Fruit fly (Drosophila melanogaster) whole organism, embryonic: ENCODE measurements around the gene CG17786.

Experiments used
- Adf1 ChIP-seq: fragments of 200-800 bp; sonication (Bioruptor generic); IDR thresholded peaks from 2 replicates; pipeline ENCODE4 v1.3.6; 2022; ENCODE audit warnings: missing biosample characterization, missing genetic modification characterization
- Aef1 ChIP-seq: fragments of 200-800 bp; sonication (Bioruptor generic); IDR thresholded peaks from 3 replicates; pipeline ENCODE4 v1.3.6; 2022; ENCODE audit warnings: missing biosample characterization, missing genetic modification characterization
- Atf3 ChIP-seq: fragments of 200-800 bp; sonication (Bioruptor generic); optimal IDR thresholded peaks from 3 replicates; lab custom pipeline; 2016; ENCODE audit warnings: missing biosample characterization, missing genetic modification characterization
- Atf6 ChIP-seq: fragments of 200-800 bp; sonication (Bioruptor generic); IDR thresholded peaks from 2 replicates; pipeline ENCODE4 v1.3.6; 2022; ENCODE audit warnings: missing biosample characterization, missing genetic modification characterization
- CG11085 ChIP-seq: fragments of 200-800 bp; sonication (Bioruptor generic); IDR thresholded peaks from 2 replicates; pipeline ENCODE4 v1.3.6; 2022; ENCODE audit warnings: missing biosample characterization, missing genetic modification characterization
- CG11456 ChIP-seq: fragments of 200-800 bp; sonication (Bioruptor generic); IDR thresholded peaks from 3 replicates; pipeline ENCODE4 v1.3.6; 2022; ENCODE audit warnings: missing biosample characterization, missing genetic modification characterization
- CG12769 ChIP-seq: fragments of 200-800 bp; sonication (Bioruptor generic); optimal IDR thresholded peaks from 2 replicates; lab custom pipeline; 2019; ENCODE audit warnings: missing biosample characterization, mild to moderate bottlenecking, missing genetic modification characterization, moderate library complexity
- CG13287 ChIP-seq: fragments of 200-800 bp; sonication (Bioruptor generic); IDR thresholded peaks from 2 replicates; pipeline ENCODE4 v1.3.6; 2022; ENCODE audit warnings: missing biosample characterization, missing genetic modification characterization; ENCODE audit not compliant: partially characterized antibody
- CG13894 ChIP-seq: fragments of 200-800 bp; sonication (Bioruptor generic); optimal IDR thresholded peaks from 3 replicates; lab custom pipeline; 2018; ENCODE audit warnings: missing biosample characterization, mild to moderate bottlenecking, missing genetic modification characterization, moderate library complexity
- CG14860 ChIP-seq: fragments of 200-800 bp; sonication (Bioruptor generic); IDR thresholded peaks from 3 replicates; pipeline ENCODE4 v1.3.6; 2022; ENCODE audit warnings: missing biosample characterization, missing genetic modification characterization; ENCODE audit not compliant: partially characterized antibody
- CG16779 ChIP-seq: fragments of 200-800 bp; sonication (Bioruptor generic); IDR thresholded peaks from 2 replicates; pipeline ENCODE4 v1.3.6; 2022; ENCODE audit warnings: missing biosample characterization, missing genetic modification characterization
- CG2120 ChIP-seq: fragments of 200-800 bp; sonication (Bioruptor generic); optimal IDR thresholded peaks from 3 replicates; lab custom pipeline; 2016; ENCODE audit warnings: missing biosample characterization, missing genetic modification characterization
- CG2202 ChIP-seq: fragments of 200-800 bp; sonication (Bioruptor generic); optimal IDR thresholded peaks from 2 replicates; lab custom pipeline; 2018; ENCODE audit warnings: missing biosample characterization, mild to moderate bottlenecking, missing genetic modification characterization
- CG3065 ChIP-seq: fragments of 200-800 bp; sonication (Bioruptor generic); optimal IDR thresholded peaks from 2 replicates; lab custom pipeline; 2016; ENCODE audit warnings: missing biosample characterization, missing genetic modification characterization
- CG34422 ChIP-seq: fragments of 200-800 bp; sonication (Bioruptor generic); IDR thresholded peaks from 3 replicates; pipeline ENCODE4 v1.3.6; 2022; ENCODE audit warnings: missing biosample characterization, missing genetic modification characterization
- CG5180 ChIP-seq: fragments of 200-800 bp; sonication (Bioruptor generic); optimal IDR thresholded peaks from 3 replicates; lab custom pipeline; 2017; ENCODE audit warnings: missing biosample characterization, missing genetic modification characterization, mild to moderate bottlenecking, moderate library complexity, missing genetic modification reagents
- CG5953 ChIP-seq: fragments of 200-800 bp; sonication (Bioruptor generic); IDR thresholded peaks from 2 replicates; pipeline ENCODE4 v1.3.6; 2022; ENCODE audit warnings: missing biosample characterization, missing genetic modification characterization
- CG6654 ChIP-seq: fragments of 200-800 bp; sonication (Bioruptor generic); optimal IDR thresholded peaks from 2 replicates; lab custom pipeline; 2017; ENCODE audit warnings: missing biosample characterization, mild to moderate bottlenecking, missing genetic modification characterization
- Dbx ChIP-seq: fragments of 200-800 bp; sonication (Bioruptor generic); IDR thresholded peaks from 3 replicates; pipeline ENCODE4 v1.3.6; 2022; ENCODE audit warnings: missing biosample characterization, missing genetic modification characterization
- Dek ChIP-seq: fragments of 200-800 bp; sonication (Bioruptor generic); optimal IDR thresholded peaks from 3 replicates; lab custom pipeline; 2019; ENCODE audit warnings: missing biosample characterization, mild to moderate bottlenecking, missing genetic modification characterization, moderate library complexity
- H2.0 ChIP-seq: fragments of 200-800 bp; sonication (Bioruptor generic); IDR thresholded peaks from 2 replicates; pipeline ENCODE4 v1.3.6; 2022; ENCODE audit warnings: missing biosample characterization, missing genetic modification characterization
- Hey ChIP-seq: fragments of 200-800 bp; sonication (Bioruptor generic); optimal IDR thresholded peaks from 3 replicates; lab custom pipeline; 2018; ENCODE audit warnings: missing biosample characterization, mild to moderate bottlenecking, missing genetic modification characterization
- MESR4 ChIP-seq: fragments of 200-800 bp; sonication (Bioruptor generic); optimal IDR thresholded peaks from 2 replicates; lab custom pipeline; 2018; ENCODE audit warnings: missing biosample characterization, mild to moderate bottlenecking, missing genetic modification characterization, moderate library complexity
- Med ChIP-seq: fragments of 200-800 bp; sonication (Bioruptor generic); peaks from one replicate; lab custom pipeline; 2016; ENCODE audit warnings: missing biosample characterization, missing genetic modification characterization, mild to moderate bottlenecking, inconsistent platforms, moderate library complexity
- Sin3A ChIP-seq: fragments of >200 bp; optimal IDR thresholded peaks from 2 replicates; lab custom pipeline; 2018
- Sox100B ChIP-seq: fragments of 200-800 bp; sonication (Bioruptor generic); optimal IDR thresholded peaks from 3 replicates; lab custom pipeline; 2018; ENCODE audit warnings: missing biosample characterization, mild to moderate bottlenecking, missing genetic modification characterization
- Sox102F ChIP-seq: fragments of 200-800 bp; sonication (Bioruptor generic); optimal IDR thresholded peaks from 2 replicates; lab custom pipeline; 2018; ENCODE audit warnings: missing biosample characterization, mild to moderate bottlenecking, missing genetic modification characterization, moderate library complexity
- Trl ChIP-seq, 3 experiments: fragments of >200 bp in 2 of 3; fragments of 200-800 bp in 1 of 3; sonication (Bioruptor generic) in 1 of 3; optimal IDR thresholded peaks; 2 replicates in 1 of 3; 3 replicates in 2 of 3; lab custom pipeline; 2016 to 2017; ENCODE audit warnings: missing biosample characterization in 1 of 3, missing genetic modification characterization in 1 of 3
- Vsx1 ChIP-seq: fragments of 200-800 bp; sonication (Bioruptor generic); optimal IDR thresholded peaks from 2 replicates; lab custom pipeline; 2017; ENCODE audit warnings: missing biosample characterization, mild to moderate bottlenecking, missing genetic modification characterization, missing genetic modification reagents
- ab ChIP-seq: fragments of 200-800 bp; sonication (Bioruptor generic); optimal IDR thresholded peaks from 2 replicates; lab custom pipeline; 2016; ENCODE audit warnings: missing biosample characterization, missing genetic modification characterization
- bowl ChIP-seq: fragments of 200-800 bp; sonication (Bioruptor generic); IDR thresholded peaks from 2 replicates; pipeline ENCODE4 v1.3.6; 2022; ENCODE audit warnings: missing biosample characterization, missing genetic modification characterization
- chm ChIP-seq: fragments of 200-800 bp; sonication (Bioruptor generic); IDR thresholded peaks from 2 replicates; pipeline ENCODE4 v1.3.6; 2022; ENCODE audit warnings: missing biosample characterization, missing genetic modification characterization
- da ChIP-seq: fragments of 200-800 bp; sonication (Bioruptor generic); optimal IDR thresholded peaks from 2 replicates; lab custom pipeline; 2016; ENCODE audit warnings: missing biosample characterization, missing genetic modification characterization
- dati ChIP-seq: fragments of 200-800 bp; sonication (Bioruptor generic); IDR thresholded peaks from 2 replicates; pipeline ENCODE4 v1.3.6; 2022; ENCODE audit warnings: missing biosample characterization, missing genetic modification characterization
- fd3F ChIP-seq: fragments of 200-800 bp; sonication (Bioruptor generic); optimal IDR thresholded peaks from 2 replicates; lab custom pipeline; 2018; ENCODE audit warnings: missing biosample characterization, mild to moderate bottlenecking, missing genetic modification characterization, moderate library complexity
- grau ChIP-seq: fragments of 200-800 bp; optimal IDR thresholded peaks from 3 replicates; lab custom pipeline; 2019; ENCODE audit warnings: missing biosample characterization, mild to moderate bottlenecking, missing genetic modification characterization, moderate library complexity
- jumu ChIP-seq: fragments of 200-800 bp; sonication (Bioruptor generic); optimal IDR thresholded peaks from 3 replicates; lab custom pipeline; 2016; ENCODE audit warnings: missing biosample characterization, missing genetic modification characterization
- lbe ChIP-seq: fragments of 200-800 bp; sonication (Bioruptor generic); optimal IDR thresholded peaks from 2 replicates; lab custom pipeline; 2016; ENCODE audit warnings: missing biosample characterization, mild to moderate bottlenecking, missing genetic modification characterization
- lmd ChIP-seq: fragments of 200-800 bp; sonication (Bioruptor generic); IDR thresholded peaks from 2 replicates; pipeline ENCODE4 v1.3.6; 2022; ENCODE audit warnings: missing biosample characterization, missing genetic modification characterization
- lov ChIP-seq, 2 experiments: fragments of 200-800 bp in 1 of 2; fragments of >200 bp in 1 of 2; sonication (Bioruptor generic) in 1 of 2; IDR thresholded peaks in 1 of 2; optimal IDR thresholded peaks in 1 of 2; 2 replicates in 1 of 2; 3 replicates in 1 of 2; pipeline versions ENCODE4 v1.3.6 to Lab custom; 2017 to 2022; ENCODE audit warnings: missing biosample characterization in 1 of 2, missing genetic modification characterization in 1 of 2
- maf-S ChIP-seq: fragments of 200-800 bp; sonication (Bioruptor generic); optimal IDR thresholded peaks from 2 replicates; lab custom pipeline; 2016; ENCODE audit warnings: missing biosample characterization, missing genetic modification characterization
- mam ChIP-seq: fragments of 200-800 bp; sonication (Bioruptor generic); optimal IDR thresholded peaks from 3 replicates; lab custom pipeline; 2016; ENCODE audit warnings: missing biosample characterization, missing genetic modification characterization
- pan ChIP-seq, 4 experiments: fragments of >200 bp in 3 of 4; fragments of 200-800 bp in 1 of 4; sonication (Bioruptor generic) in 1 of 4; optimal IDR thresholded peaks in 3 of 4; IDR thresholded peaks in 1 of 4; 2 replicates each; pipeline versions ENCODE4 v1.3.6 to Lab custom; 2017 to 2022; ENCODE audit warnings: missing biosample characterization in 2 of 4, missing genetic modification characterization in 2 of 4, mixed read lengths in 1 of 4
- pros ChIP-seq: fragments of 200-800 bp; sonication (Bioruptor generic); optimal IDR thresholded peaks from 3 replicates; lab custom pipeline; 2019; ENCODE audit warnings: missing biosample characterization, mild to moderate bottlenecking, missing genetic modification characterization, moderate library complexity
- pum ChIP-seq: fragments of 200-800 bp; sonication (Bioruptor generic); optimal IDR thresholded peaks from 2 replicates; lab custom pipeline; 2016; ENCODE audit warnings: missing biosample characterization, missing genetic modification characterization
- sens-2 ChIP-seq: fragments of 200-800 bp; sonication (Bioruptor generic); IDR thresholded peaks from 2 replicates; pipeline ENCODE4 v1.3.6; 2022; ENCODE audit warnings: missing biosample characterization, missing genetic modification characterization
- shn ChIP-seq: fragments of 200-800 bp; sonication (Bioruptor generic); optimal IDR thresholded peaks from 3 replicates; lab custom pipeline; 2016; ENCODE audit warnings: missing biosample characterization, missing genetic modification characterization
- slbo ChIP-seq: fragments of 200-800 bp; sonication (Bioruptor generic); IDR thresholded peaks from 2 replicates; pipeline ENCODE4 v1.3.6; 2022; ENCODE audit warnings: missing biosample characterization, missing genetic modification characterization
- toy ChIP-seq: fragments of 200-800 bp; sonication (Bioruptor generic); IDR thresholded peaks from 2 replicates; pipeline ENCODE4 v1.3.6; 2022; ENCODE audit warnings: missing biosample characterization, missing genetic modification characterization
- wdn ChIP-seq: fragments of 200-800 bp; sonication (Bioruptor generic); IDR thresholded peaks from 2 replicates; pipeline ENCODE4 v1.3.6; 2022; ENCODE audit warnings: missing biosample characterization, missing genetic modification characterization
- yki ChIP-seq: fragments of >200 bp; optimal IDR thresholded peaks from 3 replicates; lab custom pipeline; 2018
- z ChIP-seq: fragments of 200-800 bp; sonication (Bioruptor generic); IDR thresholded peaks from 3 replicates; pipeline ENCODE4 v1.3.6; 2022; ENCODE audit warnings: missing biosample characterization, missing genetic modification characterization

CG17786 gene

DNA sequence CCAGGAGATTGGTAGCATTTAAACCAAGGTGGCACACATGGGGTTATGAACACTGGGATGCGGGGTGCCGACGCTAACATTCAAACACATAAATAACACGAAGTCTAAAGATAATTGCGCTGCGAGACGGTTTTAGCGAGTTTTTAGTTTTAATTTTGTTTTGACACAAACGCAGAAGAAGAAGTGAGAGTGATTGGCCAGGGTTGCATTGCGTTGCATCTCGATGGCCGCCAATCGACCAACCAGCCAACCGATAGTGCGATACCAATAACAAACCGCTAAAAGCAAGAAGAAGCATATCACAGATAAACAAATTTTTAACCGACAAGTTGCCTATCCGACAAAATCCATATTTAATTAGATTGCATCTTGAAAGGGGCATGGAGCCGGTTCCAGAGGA is 8.2 kb upstream of the CG17786 start, which contains the start of the genes Spps and CG13609 (continued):
- no peak for TF ChIP-seq pan (optimal IDR thresholded peaks at IDR 0.05; lab: Kevin White, UChicago)
- TF ChIP-seq pan (GFP tag; optimal IDR thresholded peaks at IDR 0.05 in 1 of 2, IDR thresholded peaks at IDR 0.05 in 1 of 2), result peak in 1 of 2 experiments; percentile 4
- peak; percentile 42; the same call in 1 of the 3 replicates for TF ChIP-seq CG34422 (GFP tag; lab: Robert Waterston, UW)
- no peak for TF ChIP-seq CG6654 (GFP tag; lab: Kevin White, UChicago)
- no peak for TF ChIP-seq CG3065 (GFP tag; lab: Kevin White, UChicago)
- no peak for TF ChIP-seq lov (optimal IDR thresholded peaks at IDR 0.05; lab: Kevin White, UChicago)
- TF ChIP-seq lov (GFP tag; IDR thresholded peaks at IDR 0.05; lab: Robert Waterston, UW), result no peak
- no peak for TF ChIP-seq Adf1 (GFP tag; lab: Robert Waterston, UW)
- no peak for TF ChIP-seq wdn (GFP tag; lab: Robert Waterston, UW)
- no peak for TF ChIP-seq chm
- TF ChIP-seq mam, result peak; percentile 34
- no peak for TF ChIP-seq Trl (optimal IDR thresholded peaks at IDR 0.05; lab: Kevin White, UChicago)
- TF ChIP-seq Trl (GFP tag; optimal IDR thresholded peaks at IDR 0.05; lab: Kevin White, UChicago), result no peak
- no peak for TF ChIP-seq CG11085 (GFP tag; lab: Robert Waterston, UW)
- TF ChIP-seq CG5953 (GFP tag; lab: Robert Waterston, UW), result no peak
- no peak for TF ChIP-seq CG16779 (GFP tag; lab: Robert Waterston, UW)
- peak; percentile 1 for TF ChIP-seq CG2202 (tag; lab: Kevin White, UChicago)
- no peak for TF ChIP-seq toy (GFP tag; lab: Robert Waterston, UW)
- TF ChIP-seq pum (GFP tag; lab: Kevin White, UChicago), result no peak
- 0 out of 3 replicates have a peak, but pooled peaks have one; percentile 53 for TF ChIP-seq Dbx
- TF ChIP-seq Sox100B (GFP tag; lab: Kevin White, UChicago), result no peak
- no peak for TF ChIP-seq pros (GFP tag; lab: Kevin White, UChicago)
- no peak for TF ChIP-seq CG5180 (GFP tag; lab: Kevin White, UChicago)
- TF ChIP-seq bowl (GFP tag; lab: Robert Waterston, UW), result no peak
- TF ChIP-seq sens-2 (GFP tag; lab: Robert Waterston, UW), result no peak
- TF ChIP-seq z (GFP tag; lab: Robert Waterston, UW), result no peak
- no peak for TF ChIP-seq lbe
- TF ChIP-seq CG12769, result no peak
- TF ChIP-seq CG14860 (GFP tag; lab: Robert Waterston, UW), result peak; percentile 92
- no peak for TF ChIP-seq CG13894 (tag; lab: Kevin White, UChicago)
- no peak for TF ChIP-seq dati
- TF ChIP-seq Dek, result no peak
- TF ChIP-seq maf-S (GFP tag; lab: Kevin White, UChicago), result no peak
- no peak for TF ChIP-seq H2.0
- no peak for TF ChIP-seq Atf3 (GFP tag; lab: Kevin White, UChicago)
- no peak for TF ChIP-seq fd3F (GFP tag; lab: Kevin White, UChicago)
- TF ChIP-seq ab (GFP tag; lab: Kevin White, UChicago), result no peak
- TF ChIP-seq da (GFP tag; lab: Kevin White, UChicago), result no peak
- no peak for TF ChIP-seq CG11456
- TF ChIP-seq Sox102F (GFP tag; lab: Kevin White, UChicago), result no peak
- peak; percentile 40 for TF ChIP-seq grau (tag; lab: Kevin White, UChicago)
- peak; percentile 87 for TF ChIP-seq MESR4 (GFP tag; lab: Kevin White, UChicago)
- no peak for TF ChIP-seq Vsx1 (GFP tag; lab: Kevin White, UChicago)
- TF ChIP-seq CG13287, result peak; percentile 96
- TF ChIP-seq shn, result no peak
- TF ChIP-seq Med, result peak; percentile 87
- TF ChIP-seq slbo, result peak; percentile 42; the same call in 1 of the 2 replicates
- TF ChIP-seq Aef1 (GFP tag; lab: Robert Waterston, UW), result no peak
- TF ChIP-seq yki, result no peak
- no peak for TF ChIP-seq lmd (GFP tag; lab: Robert Waterston, UW)
- no peak for TF ChIP-seq Hey (tag; lab: Kevin White, UChicago)
- TF ChIP-seq jumu (GFP tag; lab: Kevin White, UChicago), result no peak
- no peak for TF ChIP-seq CG2120 (GFP tag; lab: Kevin White, UChicago)
- TF ChIP-seq Sin3A, result peak; percentile 65
- no peak for TF ChIP-seq Atf6 (GFP tag; lab: Robert Waterston, UW)
